Worm (Caenorhabditis elegans) whole organism, L1 larva: ENCODE data around the gene C27A2.7.

Source experiments
- ama-1 ChIP-seq: fragments of 150-350 bp; optimal IDR thresholded peaks from 2 replicates; lab custom pipeline; 2014
- mdl-1 ChIP-seq, 2 experiments: fragments of 150-350 bp; optimal IDR thresholded peaks; 2 replicates each; lab custom pipeline; 2014 to 2017; ENCODE audit warnings: missing biosample characterization in 2 of 2, missing genetic modification characterization in 2 of 2, inconsistent platforms in 1 of 2
- nhr-28 ChIP-seq: fragments of 150-350 bp; optimal IDR thresholded peaks from 2 replicates; lab custom pipeline; 2014; ENCODE audit warnings: missing biosample characterization, missing genetic modification characterization
- unc-130 ChIP-seq: fragments of 150-350 bp; optimal IDR thresholded peaks from 2 replicates; lab custom pipeline; 2017; ENCODE audit warnings: missing biosample characterization, missing genetic modification characterization, inconsistent platforms
- ztf-4 ChIP-seq: fragments of 150-350 bp; optimal IDR thresholded peaks from 2 replicates; lab custom pipeline; 2014; ENCODE audit warnings: missing biosample characterization, missing genetic modification characterization

ce11 chrII:5086143-5086542 is 15.0 kb upstream of the C27A2.7 start:
- no peak for TF ChIP-seq mdl-1 (tag; optimal IDR thresholded peaks at IDR 0.05; lab: Kevin White, UChicago)
- TF ChIP-seq nhr-28 (tag; lab: Kevin White, UChicago) = no peak
- no peak for TF ChIP-seq unc-130 (tag; lab: Kevin White, UChicago)
- no peak for TF ChIP-seq ama-1 (lab: Kevin White, UChicago)
- TF ChIP-seq ztf-4 = no peak
